Fruit fly (Drosophila melanogaster) whole organism, wandering third instar larva: ENCODE measurements around the gene Cyp1.

Experiments used
- CG32264 ChIP-seq: fragments of 200-800 bp; sonication (Bioruptor generic); optimal IDR thresholded peaks from 2 replicates; lab custom pipeline; 2016; ENCODE audit warnings: missing biosample characterization, missing genetic modification characterization
- N ChIP-seq: fragments of >200 bp; optimal IDR thresholded peaks from 2 replicates; lab custom pipeline; 2018; ENCODE audit warnings: missing biosample characterization, missing external identifiers, missing genetic modification characterization
- Rel ChIP-seq, 2 experiments: fragments of 200-800 bp; sonication (Bioruptor generic) in 1 of 2; optimal IDR thresholded peaks; 2 replicates in 1 of 2; 3 replicates in 1 of 2; lab custom pipeline; 2016 to 2019; ENCODE audit warnings: mild to moderate bottlenecking in 2 of 2, missing biosample characterization in 2 of 2, missing genetic modification characterization in 2 of 2, moderate library complexity in 1 of 2
- lola ChIP-seq: fragments of >200 bp; optimal IDR thresholded peaks from 2 replicates; lab custom pipeline; 2017; ENCODE audit warnings: missing biosample characterization, missing genetic modification characterization
- pan ChIP-seq: fragments of >200 bp; optimal IDR thresholded peaks from 2 replicates; lab custom pipeline; 2017
- sv ChIP-seq: fragments of 200-800 bp; sonication (Bioruptor generic); optimal IDR thresholded peaks from 3 replicates; lab custom pipeline; 2016; ENCODE audit warnings: missing biosample characterization, missing genetic modification characterization
- woc ChIP-seq: sonication (Bioruptor generic); optimal IDR thresholded peaks from 2 replicates; lab custom pipeline; 2016; ENCODE audit warnings: missing biosample characterization, mild to moderate bottlenecking, missing genetic modification characterization

DNA sequence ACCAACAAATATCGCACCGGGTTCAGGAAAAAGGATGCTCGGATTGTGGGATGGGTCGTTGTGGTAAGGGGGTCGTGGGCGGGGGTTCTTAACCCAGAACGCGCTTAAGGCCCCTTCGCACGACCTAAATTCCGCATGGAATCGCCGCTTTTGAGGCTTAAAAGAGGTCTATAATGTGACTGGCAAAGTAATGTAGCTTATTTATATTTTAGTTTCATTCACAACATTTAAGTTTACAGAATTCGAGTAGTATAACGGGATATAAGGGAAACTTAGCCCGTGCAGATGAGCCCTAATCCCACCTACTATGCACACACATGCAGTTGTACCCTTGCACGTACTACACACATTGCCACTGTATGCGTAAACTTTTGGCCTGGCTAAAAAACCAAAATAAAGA, 41.4 kb downstream of the Cyp1 start:
- TF ChIP-seq Rel (GFP tag; optimal IDR thresholded peaks at IDR 0.05; lab: Kevin White, UChicago) (peak; percentile 71), Rel (tag; optimal IDR thresholded peaks at IDR 0.05; lab: Kevin White, UChicago) (peak; percentile 76), lola (GFP tag; lab: Kevin White, UChicago) (no peak), woc (peak; percentile 27), CG32264 (peak; percentile 54), N (GFP tag; lab: Kevin White, UChicago) (no peak), pan (no peak), sv (GFP tag; lab: Kevin White, UChicago) (no peak)
